Worm (Caenorhabditis elegans) whole organism, young adult: ENCODE results near the gene rad-51.

Experiments used
- B0019.2 ChIP-seq: fragments of 200-800 bp; sonication (Bioruptor generic); conservative IDR thresholded peaks from 2 replicates; pipeline ENCODE4 v1.3.6; 2022; ENCODE audit warnings: missing genetic modification reagents, missing genetic modification characterization, missing compliant biosample characterization
- B0035.1 ChIP-seq: sonication (generic microtip); optimal IDR thresholded peaks from 2 replicates; lab custom pipeline; 2016; ENCODE audit warnings: missing genetic modification characterization, mild to moderate bottlenecking, missing compliant biosample characterization, missing genotype, missing genetic modification reagents
- F10E7.11 ChIP-seq: sonication (generic microtip); optimal IDR thresholded peaks from 2 replicates; lab custom pipeline; 2017; ENCODE audit warnings: mild to moderate bottlenecking, missing genetic modification characterization, moderate library complexity, missing compliant biosample characterization
- F22D6.2 ChIP-seq: sonication (generic microtip); optimal IDR thresholded peaks from 2 replicates; lab custom pipeline; 2016; ENCODE audit warnings: mild to moderate bottlenecking, missing genetic modification characterization, missing compliant biosample characterization
- F33H1.4 ChIP-seq: fragments of 200-800 bp; sonication (Bioruptor generic); IDR thresholded peaks from 2 replicates; pipeline ENCODE4 v1.3.6; 2022; ENCODE audit warnings: missing genetic modification reagents, missing genetic modification characterization, missing compliant biosample characterization
- F52B5.7 ChIP-seq: sonication (generic microtip); optimal IDR thresholded peaks from 2 replicates; lab custom pipeline; 2016; ENCODE audit warnings: mild to moderate bottlenecking, missing genetic modification characterization, missing compliant biosample characterization
- F57A8.1 ChIP-seq: fragments of 200-800 bp; sonication (Bioruptor generic); optimal IDR thresholded peaks from 2 replicates; lab custom pipeline; 2018; ENCODE audit warnings: mild to moderate bottlenecking, missing genetic modification characterization, moderate library complexity, missing compliant biosample characterization
- K11D2.4 ChIP-seq: fragments of 200-800 bp; sonication (Bioruptor generic); IDR thresholded peaks from 2 replicates; pipeline ENCODE4 v1.3.6; 2022; ENCODE audit warnings: missing genetic modification reagents, missing genetic modification characterization, missing compliant biosample characterization
- Y67H2A.10 ChIP-seq: fragments of 200-800 bp; sonication (Bioruptor generic); conservative IDR thresholded peaks from 2 replicates; pipeline ENCODE4 v1.3.6; 2022; ENCODE audit warnings: missing genetic modification reagents, missing genetic modification characterization, missing compliant biosample characterization
- Y79H2A.3 ChIP-seq: fragments of 200-800 bp; sonication (Bioruptor generic); conservative IDR thresholded peaks from 2 replicates; pipeline ENCODE4 v1.3.6; 2022; ENCODE audit warnings: missing genetic modification reagents, missing genetic modification characterization, missing compliant biosample characterization
- akir-1 ChIP-seq: fragments of 200-800 bp; sonication (Bioruptor generic); optimal IDR thresholded peaks from 2 replicates; lab custom pipeline; 2018; ENCODE audit warnings: mild to moderate bottlenecking, missing genetic modification characterization, moderate library complexity, missing compliant biosample characterization
- athp-1 ChIP-seq: sonication (generic microtip); optimal IDR thresholded peaks from 2 replicates; lab custom pipeline; 2017; ENCODE audit warnings: mild to moderate bottlenecking, missing genetic modification characterization, missing compliant biosample characterization
- attf-5 ChIP-seq: fragments of 200-800 bp; sonication (Bioruptor generic); optimal IDR thresholded peaks from 2 replicates; lab custom pipeline; 2018; ENCODE audit warnings: mild to moderate bottlenecking, missing genetic modification characterization, missing compliant biosample characterization
- ccch-3 ChIP-seq: fragments of 200-800 bp; sonication (Bioruptor generic); optimal IDR thresholded peaks from 2 replicates; lab custom pipeline; 2018; ENCODE audit warnings: mild to moderate bottlenecking, missing genetic modification characterization, missing compliant biosample characterization
- cebp-2 ChIP-seq: fragments of 200-800 bp; sonication (Bioruptor generic); IDR thresholded peaks from 2 replicates; pipeline ENCODE4 v1.3.6; 2022; ENCODE audit warnings: missing genetic modification characterization, missing compliant biosample characterization
- ceh-100 ChIP-seq: fragments of 200-800 bp; sonication (Bioruptor generic); IDR thresholded peaks from 2 replicates; pipeline ENCODE4 v1.3.6; 2022; ENCODE audit warnings: missing genetic modification reagents, missing genetic modification characterization, missing compliant biosample characterization
- ceh-40 ChIP-seq: fragments of 200-800 bp; sonication (Bioruptor generic); IDR thresholded peaks from 2 replicates; pipeline ENCODE4 v1.3.6; 2022; ENCODE audit warnings: missing genetic modification characterization, missing compliant biosample characterization
- ceh-58 ChIP-seq: fragments of 200-800 bp; sonication (Bioruptor generic); IDR thresholded peaks from 2 replicates; pipeline ENCODE4 v1.3.6; 2022; ENCODE audit warnings: missing genetic modification characterization, missing compliant biosample characterization
- ceh-79 ChIP-seq: sonication (generic microtip); optimal IDR thresholded peaks from 2 replicates; lab custom pipeline; 2017; ENCODE audit warnings: mild to moderate bottlenecking, missing genetic modification characterization, missing compliant biosample characterization
- ekl-4 ChIP-seq: fragments of 200-800 bp; sonication (Bioruptor generic); IDR thresholded peaks from 2 replicates; pipeline ENCODE4 v1.3.6; 2022; ENCODE audit warnings: missing genetic modification reagents, missing genetic modification characterization, missing compliant biosample characterization
- hrde-1 ChIP-seq: sonication (generic microtip); optimal IDR thresholded peaks from 2 replicates; lab custom pipeline; 2016; ENCODE audit warnings: missing genetic modification characterization, mild to moderate bottlenecking, missing compliant biosample characterization, moderate library complexity, missing genotype, missing genetic modification reagents, borderline replicate concordance
- lag-1 ChIP-seq: fragments of 200-800 bp; sonication (Bioruptor generic); IDR thresholded peaks from 2 replicates; pipeline ENCODE4 v1.3.6; 2022; ENCODE audit warnings: missing genetic modification reagents, missing genetic modification characterization, missing compliant biosample characterization
- lin-40 ChIP-seq: sonication (generic microtip); optimal IDR thresholded peaks from 2 replicates; lab custom pipeline; 2016; ENCODE audit warnings: missing genetic modification characterization, mild to moderate bottlenecking, missing compliant biosample characterization, missing genotype, missing genetic modification reagents
- lsl-1 ChIP-seq: fragments of 200-800 bp; sonication (Bioruptor generic); optimal IDR thresholded peaks from 2 replicates; lab custom pipeline; 2018; ENCODE audit warnings: mild to moderate bottlenecking, missing genetic modification characterization, moderate library complexity, missing compliant biosample characterization
- lsy-27 ChIP-seq: sonication (generic microtip); optimal IDR thresholded peaks from 2 replicates; lab custom pipeline; 2017; ENCODE audit warnings: missing genetic modification characterization, mild to moderate bottlenecking, missing compliant biosample characterization, antibody characterized with exemption, missing genotype, borderline replicate concordance; ENCODE audit not compliant: insufficient read depth
- madf-6 ChIP-seq: fragments of 200-800 bp; sonication (Bioruptor generic); IDR thresholded peaks from 2 replicates; pipeline ENCODE4 v1.3.6; 2022; ENCODE audit warnings: missing genetic modification reagents, missing genetic modification characterization, missing compliant biosample characterization
- mel-28 ChIP-seq: sonication (generic microtip); optimal IDR thresholded peaks from 2 replicates; lab custom pipeline; 2016; ENCODE audit warnings: borderline replicate concordance, mild to moderate bottlenecking, missing genetic modification characterization, missing compliant biosample characterization
- mes-4 ChIP-seq: sonication (generic microtip); optimal IDR thresholded peaks from 2 replicates; lab custom pipeline; 2016; ENCODE audit warnings: missing genotype, missing genetic modification characterization, missing compliant biosample characterization
- mxl-1 ChIP-seq: sonication (generic microtip); optimal IDR thresholded peaks from 2 replicates; lab custom pipeline; 2016; ENCODE audit warnings: missing genetic modification characterization, missing compliant biosample characterization
- nhr-120 ChIP-seq: fragments of 200-800 bp; sonication (Bioruptor generic); IDR thresholded peaks from 2 replicates; pipeline ENCODE4 v1.3.6; 2022; ENCODE audit warnings: missing genetic modification characterization, missing compliant biosample characterization
- rpc-1 ChIP-seq, 2 experiments: fragments of 150-350 bp in 1 of 2; sonication (generic microtip) in 1 of 2; optimal IDR thresholded peaks; 2 replicates each; lab custom pipeline; 2014 to 2018; ENCODE audit warnings: missing biosample characterization in 1 of 2, missing genetic modification characterization in 1 of 2, missing genetic modification reagents in 1 of 2, missing genotype in 1 of 2
- snpc-4 ChIP-seq, 5 experiments: fragments of 150-350 bp in 1 of 5; sonication (generic microtip) in 4 of 5; optimal IDR thresholded peaks; 2 replicates each; lab custom pipeline; 2014 to 2018; ENCODE audit warnings: missing genetic modification characterization in 5 of 5, missing biosample characterization in 3 of 5, antibody characterized with exemption in 2 of 5, mild to moderate bottlenecking in 2 of 5, missing compliant biosample characterization in 2 of 5, missing genotype in 2 of 5, moderate library complexity in 2 of 5, missing genetic modification reagents in 1 of 5
- sptf-2 ChIP-seq: fragments of 200-800 bp; sonication (Bioruptor generic); optimal IDR thresholded peaks from 2 replicates; lab custom pipeline; 2018; ENCODE audit warnings: mild to moderate bottlenecking, missing genetic modification characterization, missing compliant biosample characterization
- tbp1 ChIP-seq: fragments of 200-800 bp; sonication (Bioruptor generic); optimal IDR thresholded peaks from 2 replicates; lab custom pipeline; 2018; ENCODE audit warnings: mild to moderate bottlenecking, missing genetic modification characterization, missing compliant biosample characterization
- unc-62 ChIP-seq: fragments of 150-350 bp; optimal IDR thresholded peaks from 2 replicates; lab custom pipeline; 2014; ENCODE audit warnings: missing biosample characterization, missing genetic modification reagents, missing genetic modification characterization
- zfh-2 ChIP-seq: fragments of 200-800 bp; sonication (Bioruptor generic); conservative IDR thresholded peaks from 2 replicates; pipeline ENCODE4 v1.3.6; 2022; ENCODE audit warnings: missing genetic modification reagents, missing genetic modification characterization, missing compliant biosample characterization
- ztf-3 ChIP-seq: fragments of 200-800 bp; sonication (Bioruptor generic); optimal IDR thresholded peaks from 2 replicates; lab custom pipeline; 2018; ENCODE audit warnings: mild to moderate bottlenecking, missing genetic modification characterization, missing compliant biosample characterization

The rad-51 gene

DNA sequence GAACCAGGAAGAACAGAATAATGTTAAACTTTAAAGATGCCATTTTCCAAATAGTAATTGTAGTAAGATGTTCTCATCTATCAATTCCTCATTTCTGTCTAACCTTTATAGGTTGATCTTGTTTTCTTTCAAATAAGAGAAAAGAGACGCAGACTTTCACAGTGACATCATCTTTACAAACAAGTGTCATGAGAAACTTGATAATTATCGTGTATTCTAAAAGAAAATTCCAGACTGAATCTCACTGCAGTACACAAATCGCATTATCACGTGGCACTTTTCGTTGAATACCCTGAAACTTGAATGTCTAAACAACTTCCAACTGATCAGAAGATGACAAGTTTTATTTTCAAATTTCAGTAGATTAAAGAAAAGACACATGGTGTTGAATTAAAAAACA lies 11.0 kb upstream of the rad-51 start, which contains the start of gene R09E10.13:
TSS of gene R09E10.13 (minus strand) at position 61 of the 400 bp plus-strand sequence.
- TF ChIP-seq mxl-1 (tag; lab: Kevin White, UChicago) = no peak

DNA sequence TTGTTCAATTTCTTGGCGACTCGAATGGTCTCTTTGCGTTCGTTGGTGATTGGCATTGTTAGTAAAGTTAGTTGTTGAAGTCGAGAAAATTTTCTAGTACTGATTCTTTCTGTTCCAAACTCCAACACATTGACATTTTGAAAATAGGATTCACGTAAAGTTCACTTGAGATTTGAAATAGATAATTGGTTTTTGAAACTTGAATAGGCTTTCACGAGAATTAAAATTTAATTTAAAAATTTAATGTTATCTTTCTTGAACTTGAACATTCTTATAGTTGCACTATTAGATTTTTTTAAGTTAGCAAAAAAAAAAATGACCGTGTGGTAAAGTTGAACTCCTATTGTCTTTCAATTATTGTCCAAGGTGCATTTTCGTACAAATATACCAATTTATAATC lies 10.0 kb upstream of the rad-51 start, which contains the start of gene R09E10.6:
TSS of gene R09E10.6 (minus strand) at position 101 of the 400 bp plus-strand sequence.
- no peak for TF ChIP-seq mxl-1 (tag; lab: Kevin White, UChicago)
- TF ChIP-seq B0019.2 (GFP tag; lab: Robert Waterston, UW) = no peak

DNA sequence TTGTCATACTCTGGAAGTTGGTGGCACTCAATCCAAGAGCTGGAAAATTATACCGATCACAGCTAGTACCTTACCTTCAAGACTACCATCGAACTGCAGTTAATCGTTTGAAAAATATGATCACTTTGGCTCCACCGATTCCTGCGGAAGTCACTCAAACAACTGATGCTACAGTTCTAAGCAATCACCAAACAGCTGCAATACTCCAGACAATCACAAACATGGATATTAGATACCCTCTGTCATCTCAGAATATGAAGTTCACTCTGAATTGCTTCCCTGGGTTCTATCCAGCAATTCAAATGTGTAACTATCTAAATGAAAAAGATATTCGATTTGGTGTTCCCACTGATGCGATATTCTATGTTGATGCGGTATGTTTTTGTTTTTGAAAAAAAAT lies 4.5 kb upstream of the rad-51 start:
- TF ChIP-seq Y79H2A.3 (GFP tag; lab: Robert Waterston, UW) (no peak), akir-1 (GFP tag; lab: Kevin White, UChicago) (no peak), mxl-1 (tag; lab: Kevin White, UChicago) (no peak), F52B5.7 (tag; lab: Kevin White, UChicago) (no peak)

DNA sequence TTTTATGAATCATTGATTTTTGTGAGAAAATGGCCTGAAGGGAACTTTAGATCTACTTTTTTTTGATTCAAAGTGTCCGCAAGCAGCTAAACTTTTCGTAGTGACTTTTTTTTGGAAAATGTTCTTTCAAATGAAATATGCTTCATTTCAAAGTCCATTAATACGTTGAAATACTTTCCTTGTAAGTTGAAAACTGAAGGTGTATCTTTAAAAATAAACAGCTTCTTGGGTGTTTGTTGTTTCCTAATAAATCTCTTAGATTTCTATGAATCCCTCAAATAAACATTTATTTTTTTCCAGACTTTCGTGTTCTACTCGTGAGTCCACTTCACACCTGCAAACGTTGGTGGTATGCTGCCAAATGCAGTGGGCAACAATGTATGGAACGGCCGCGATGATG lies 2.6 kb upstream of the rad-51 start, which contains the start of gene ebax-1:
TSS of gene ebax-1 (plus strand) at position 301 of the 400 bp plus-strand sequence.
- no peak for TF ChIP-seq F22D6.2 (tag; lab: Kevin White, UChicago)
- no peak for TF ChIP-seq F33H1.4
- TF ChIP-seq sptf-2 (GFP tag; lab: Kevin White, UChicago) = no peak
- TF ChIP-seq Y67H2A.10 (GFP tag; lab: Robert Waterston, UW) = no peak
- TF ChIP-seq zfh-2 (GFP tag; lab: Robert Waterston, UW) = no peak
- TF ChIP-seq ceh-58 (GFP tag; lab: Robert Waterston, UW) = no peak
- no peak for TF ChIP-seq lag-1 (GFP tag; lab: Robert Waterston, UW)
- TF ChIP-seq unc-62 = no peak
- no peak for TF ChIP-seq B0035.1 (tag; lab: Kevin White, UChicago)
- no peak for TF ChIP-seq mel-28
- no peak for TF ChIP-seq ceh-79 (tag; lab: Kevin White, UChicago)
- TF ChIP-seq tbp1 (GFP tag; lab: Kevin White, UChicago) = no peak

DNA sequence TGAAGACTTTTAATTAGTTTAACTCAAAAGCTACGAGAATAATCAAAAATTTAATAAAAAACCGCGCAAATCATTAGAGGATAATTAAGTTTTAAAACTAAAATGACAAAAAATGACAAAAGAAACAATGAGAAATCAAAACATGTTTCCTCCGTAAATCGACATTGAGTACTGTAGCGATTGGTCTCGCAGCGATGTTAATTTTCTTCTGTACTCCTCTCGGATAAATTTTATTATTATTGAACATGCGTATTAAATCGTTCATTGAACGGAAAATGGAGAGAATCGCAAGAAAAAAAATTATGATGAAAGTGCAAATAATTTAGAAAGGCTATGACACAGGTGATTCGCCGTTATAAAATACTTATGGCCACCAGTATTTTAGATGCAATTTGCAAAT lies 1.3 kb upstream of the rad-51 start:
- TF ChIP-seq ceh-40 (GFP tag; lab: Robert Waterston, UW) (no peak), ekl-4 (GFP tag; lab: Robert Waterston, UW) (no peak), nhr-120 (GFP tag; lab: Robert Waterston, UW) (no peak), K11D2.4 (GFP tag; lab: Robert Waterston, UW) (no peak), madf-6 (GFP tag; lab: Robert Waterston, UW) (peak; percentile 43; the same call in 1 of the 2 replicates), ztf-3 (no peak), F33H1.4 (peak; percentile 68), hrde-1 (tag; lab: Kevin White, UChicago) (no peak), mes-4 (tag; lab: Kevin White, UChicago) (no peak), attf-5 (GFP tag; lab: Kevin White, UChicago) (no peak), F57A8.1 (GFP tag; lab: Kevin White, UChicago) (no peak), athp-1 (no peak), cebp-2 (GFP tag; lab: Robert Waterston, UW) (no peak), F22D6.2 (tag; lab: Kevin White, UChicago) (no peak), rpc-1 (optimal IDR thresholded peaks at IDR 0.05; lab: Kevin White, UChicago) (no peak), rpc-1 (tag; optimal IDR thresholded peaks at IDR 0.05; lab: Kevin White, UChicago) (no peak), ccch-3 (GFP tag; lab: Kevin White, UChicago) (no peak), lsl-1 (peak; percentile 69), snpc-4 (GFP tag; optimal IDR thresholded peaks at IDR 0.05; lab: Kevin White, UChicago) (no peak), snpc-4 (tag; optimal IDR thresholded peaks at IDR 0.05; lab: Kevin White, UChicago) (no peak), lsy-27 (tag; lab: Kevin White, UChicago) (no peak), lin-40 (no peak), F10E7.11 (tag; lab: Kevin White, UChicago) (no peak), ceh-100 (GFP tag; lab: Robert Waterston, UW) (no peak)
